Worm (Caenorhabditis elegans) whole organism, mixed stage, embryonic: ENCODE measurements around the gene puf-9.

Experiments used
- bed-3 ChIP-seq: fragments of 200-800 bp; sonication (Bioruptor generic); optimal IDR thresholded peaks from 3 replicates; lab custom pipeline; 2018; ENCODE audit warnings: mild to moderate bottlenecking, missing genetic modification characterization, moderate library complexity, missing compliant biosample characterization
- elt-1 ChIP-seq: sonication (generic microtip); optimal IDR thresholded peaks from 2 replicates; lab custom pipeline; 2017; ENCODE audit warnings: missing genetic modification characterization, mild to moderate bottlenecking, missing compliant biosample characterization, antibody characterized with exemption, moderate library complexity, borderline replicate concordance; ENCODE audit not compliant: insufficient read depth
- flh-1 ChIP-seq: fragments of 200-800 bp; sonication (Bioruptor generic); optimal IDR thresholded peaks from 2 replicates; lab custom pipeline; 2018; ENCODE audit warnings: mild to moderate bottlenecking, missing genetic modification characterization, moderate library complexity, missing compliant biosample characterization
- lsy-2 ChIP-seq: fragments of 150-350 bp; optimal IDR thresholded peaks from 2 replicates; lab custom pipeline; 2014; ENCODE audit warnings: missing biosample characterization, missing genetic modification characterization
- nhr-12 ChIP-seq: fragments of 150-350 bp; optimal IDR thresholded peaks from 2 replicates; lab custom pipeline; 2014; ENCODE audit warnings: missing biosample characterization, missing genetic modification characterization
- nhr-28 ChIP-seq: fragments of 150-350 bp; optimal IDR thresholded peaks from 2 replicates; lab custom pipeline; 2014; ENCODE audit warnings: missing biosample characterization, missing genetic modification characterization
- unc-120 ChIP-seq: sonication (generic microtip); optimal IDR thresholded peaks from 2 replicates; lab custom pipeline; 2017; ENCODE audit warnings: missing genetic modification characterization, missing compliant biosample characterization; ENCODE audit not compliant: poor library complexity, severe bottlenecking

ce11 chrX:5813030-5813429, 28.4 kb upstream of the puf-9 start:
- TF ChIP-seq flh-1 (no peak), elt-1 (tag; lab: Kevin White, UChicago) (no peak), lsy-2 (tag; lab: Kevin White, UChicago) (no peak), nhr-12 (tag; lab: Kevin White, UChicago) (no peak), nhr-28 (tag; lab: Kevin White, UChicago) (no peak), unc-120 (tag; lab: Kevin White, UChicago) (no peak), bed-3 (GFP tag; lab: Kevin White, UChicago) (no peak)
